Worm (Caenorhabditis elegans): ENCODE measurements around the gene B0250.5.

- TF ChIP-seq nhr-12 (tag; optimal IDR thresholded peaks at IDR 0.05) (no peak), ztf-11 (tag; optimal IDR thresholded peaks at IDR 0.05) (no peak)
These were observed 12.9 kb upstream of the B0250.5 start for ce11 chrV:20480790-20481189.
